Worm (Caenorhabditis elegans) whole organism, young adult: ENCODE results near the gene F40F4.7.

Experiments used
- B0019.2 ChIP-seq: fragments of 200-800 bp; sonication (Bioruptor generic); conservative IDR thresholded peaks from 2 replicates; pipeline ENCODE4 v1.3.6; 2022; ENCODE audit warnings: missing genetic modification reagents, missing genetic modification characterization, missing compliant biosample characterization
- C17E4.6 ChIP-seq: fragments of 200-800 bp; sonication (Bioruptor generic); IDR thresholded peaks from 2 replicates; pipeline ENCODE4 v1.3.6; 2022; ENCODE audit warnings: missing genetic modification reagents, missing genetic modification characterization, missing compliant biosample characterization
- F49E8.2 ChIP-seq: sonication (generic microtip); optimal IDR thresholded peaks from 3 replicates; lab custom pipeline; 2017; ENCODE audit warnings: missing genetic modification characterization, mild to moderate bottlenecking, missing compliant biosample characterization, antibody characterized with exemption, moderate library complexity; ENCODE audit not compliant: insufficient read depth
- F52B5.7 ChIP-seq: sonication (generic microtip); optimal IDR thresholded peaks from 2 replicates; lab custom pipeline; 2016; ENCODE audit warnings: mild to moderate bottlenecking, missing genetic modification characterization, missing compliant biosample characterization
- F55B11.4 ChIP-seq: sonication (generic microtip); optimal IDR thresholded peaks from 2 replicates; lab custom pipeline; 2016; ENCODE audit warnings: missing compliant biosample characterization, missing genetic modification characterization, borderline replicate concordance; ENCODE audit not compliant: insufficient read depth
- T07F8.4 ChIP-seq: sonication (generic microtip); optimal IDR thresholded peaks from 2 replicates; lab custom pipeline; 2016; ENCODE audit warnings: mild to moderate bottlenecking, missing genetic modification characterization, moderate library complexity, missing compliant biosample characterization
- T26A5.8 ChIP-seq: sonication (generic microtip); optimal IDR thresholded peaks from 2 replicates; lab custom pipeline; 2016; ENCODE audit warnings: missing genetic modification characterization, missing compliant biosample characterization
- akir-1 ChIP-seq: fragments of 200-800 bp; sonication (Bioruptor generic); optimal IDR thresholded peaks from 2 replicates; lab custom pipeline; 2018; ENCODE audit warnings: mild to moderate bottlenecking, missing genetic modification characterization, moderate library complexity, missing compliant biosample characterization
- athp-1 ChIP-seq: sonication (generic microtip); optimal IDR thresholded peaks from 2 replicates; lab custom pipeline; 2017; ENCODE audit warnings: mild to moderate bottlenecking, missing genetic modification characterization, missing compliant biosample characterization
- attf-3 ChIP-seq: fragments of 200-800 bp; sonication (Bioruptor generic); conservative IDR thresholded peaks from 2 replicates; pipeline ENCODE4 v1.3.6; 2022; ENCODE audit warnings: missing genetic modification reagents, missing genetic modification characterization, missing compliant biosample characterization
- attf-6 ChIP-seq: fragments of 200-800 bp; sonication (Bioruptor generic); IDR thresholded peaks from 2 replicates; pipeline ENCODE4 v1.3.6; 2022; ENCODE audit warnings: missing genetic modification reagents, missing genetic modification characterization, missing compliant biosample characterization
- bed-2 ChIP-seq: fragments of 200-800 bp; sonication (Bioruptor generic); IDR thresholded peaks from 2 replicates; pipeline ENCODE4 v1.3.6; 2022; ENCODE audit warnings: missing genetic modification reagents, missing genetic modification characterization, missing compliant biosample characterization
- ccch-3 ChIP-seq: fragments of 200-800 bp; sonication (Bioruptor generic); optimal IDR thresholded peaks from 2 replicates; lab custom pipeline; 2018; ENCODE audit warnings: mild to moderate bottlenecking, missing genetic modification characterization, missing compliant biosample characterization
- ceh-40 ChIP-seq: fragments of 200-800 bp; sonication (Bioruptor generic); IDR thresholded peaks from 2 replicates; pipeline ENCODE4 v1.3.6; 2022; ENCODE audit warnings: missing genetic modification characterization, missing compliant biosample characterization
- dpl-1 ChIP-seq: fragments of 150-350 bp; optimal IDR thresholded peaks from 2 replicates; lab custom pipeline; 2014; ENCODE audit warnings: missing biosample characterization, missing genetic modification reagents, missing genetic modification characterization
- efl-1 ChIP-seq: fragments of 150-350 bp; optimal IDR thresholded peaks from 2 replicates; lab custom pipeline; 2014; ENCODE audit warnings: missing biosample characterization, missing genetic modification reagents, missing genetic modification characterization
- him-1 ChIP-seq: sonication (generic microtip); optimal IDR thresholded peaks from 2 replicates; lab custom pipeline; 2016; ENCODE audit warnings: missing genotype, missing genetic modification reagents, missing genetic modification characterization, missing compliant biosample characterization
- hmg-1.2 ChIP-seq: fragments of 200-800 bp; sonication (Bioruptor generic); IDR thresholded peaks from 2 replicates; pipeline ENCODE4 v1.3.6; 2022; ENCODE audit warnings: missing genetic modification reagents, missing genetic modification characterization, missing compliant biosample characterization
- let-526 ChIP-seq: fragments of 200-800 bp; sonication (Bioruptor generic); IDR thresholded peaks from 2 replicates; pipeline ENCODE4 v1.3.6; 2022; ENCODE audit warnings: missing genetic modification reagents, missing genetic modification characterization, missing compliant biosample characterization
- lin-40 ChIP-seq: sonication (generic microtip); optimal IDR thresholded peaks from 2 replicates; lab custom pipeline; 2016; ENCODE audit warnings: missing genetic modification characterization, mild to moderate bottlenecking, missing compliant biosample characterization, missing genotype, missing genetic modification reagents
- lsy-27 ChIP-seq: sonication (generic microtip); optimal IDR thresholded peaks from 2 replicates; lab custom pipeline; 2017; ENCODE audit warnings: missing genetic modification characterization, mild to moderate bottlenecking, missing compliant biosample characterization, antibody characterized with exemption, missing genotype, borderline replicate concordance; ENCODE audit not compliant: insufficient read depth
- nfyb-1 ChIP-seq: fragments of 200-800 bp; sonication (Bioruptor generic); IDR thresholded peaks from 2 replicates; pipeline ENCODE4 v1.3.6; 2022; ENCODE audit warnings: missing genetic modification reagents, missing genetic modification characterization, missing compliant biosample characterization
- nhr-80 ChIP-seq: sonication (generic microtip); optimal IDR thresholded peaks from 2 replicates; lab custom pipeline; 2016; ENCODE audit warnings: missing genetic modification characterization, missing compliant biosample characterization
- nhr-90 ChIP-seq: sonication (generic microtip); optimal IDR thresholded peaks from 2 replicates; lab custom pipeline; 2016; ENCODE audit warnings: missing genotype, mild to moderate bottlenecking, missing genetic modification characterization, missing compliant biosample characterization
- pbrm-1 ChIP-seq: fragments of 200-800 bp; sonication (Bioruptor generic); IDR thresholded peaks from 2 replicates; pipeline ENCODE4 v1.3.6; 2022; ENCODE audit warnings: missing genetic modification reagents, missing genetic modification characterization, missing compliant biosample characterization
- repo-1 ChIP-seq: sonication (generic microtip); optimal IDR thresholded peaks from 2 replicates; lab custom pipeline; 2017; ENCODE audit warnings: mild to moderate bottlenecking, missing genetic modification characterization, missing compliant biosample characterization
- sea-2 ChIP-seq: fragments of 200-800 bp; sonication (Bioruptor generic); IDR thresholded peaks from 2 replicates; pipeline ENCODE4 v1.3.6; 2022; ENCODE audit warnings: missing genetic modification characterization, missing compliant biosample characterization
- ztf-18 ChIP-seq: sonication (generic microtip); optimal IDR thresholded peaks from 2 replicates; lab custom pipeline; 2016; ENCODE audit warnings: missing genotype, mild to moderate bottlenecking, missing genetic modification characterization, missing compliant biosample characterization
- ztf-22 ChIP-seq: fragments of 200-800 bp; sonication (Bioruptor generic); optimal IDR thresholded peaks from 2 replicates; lab custom pipeline; 2018; ENCODE audit warnings: mild to moderate bottlenecking, missing genetic modification characterization, moderate library complexity, missing compliant biosample characterization
- ztf-25 ChIP-seq: fragments of 200-800 bp; sonication (Bioruptor generic); IDR thresholded peaks from 2 replicates; pipeline ENCODE4 v1.3.6; 2022; ENCODE audit warnings: missing genetic modification reagents, missing genetic modification characterization, missing compliant biosample characterization
- ztf-6 ChIP-seq: fragments of 200-800 bp; sonication (Bioruptor generic); IDR thresholded peaks from 2 replicates; pipeline ENCODE4 v1.3.6; 2022; ENCODE audit warnings: missing genetic modification reagents, missing genetic modification characterization, missing compliant biosample characterization

The F40F4.7 gene

DNA sequence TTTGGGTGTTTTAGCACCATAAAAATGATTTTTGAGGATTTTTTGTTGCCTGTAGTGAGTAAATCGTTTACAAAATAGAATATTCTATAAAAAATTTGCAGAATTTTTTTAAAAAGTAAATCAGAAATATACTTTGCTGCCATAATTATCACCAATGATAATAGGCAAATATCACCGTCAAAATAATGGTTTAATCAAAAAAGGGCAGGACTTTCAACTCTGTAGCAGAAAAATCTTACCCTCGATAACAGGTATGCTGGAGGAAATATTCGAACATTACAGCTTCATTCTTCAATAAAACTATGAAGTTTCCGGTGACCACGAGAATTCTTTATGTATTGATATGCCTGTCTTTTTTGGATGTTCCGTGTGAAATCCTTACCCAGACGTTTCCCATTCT is 43.5 kb upstream of the F40F4.7 start, which contains the start of gene K09C4.4:
K09C4.4 (plus strand) TSS at position 301 of the 400 bp plus-strand sequence.
- TF ChIP-seq ccch-3 (no peak), him-1 (tag; lab: Kevin White, UChicago) (no peak), F49E8.2 (tag; lab: Kevin White, UChicago) (no peak), F52B5.7 (tag; lab: Kevin White, UChicago) (no peak), F55B11.4 (tag; lab: Kevin White, UChicago) (no peak), T07F8.4 (no peak)

ce11 chrX:3285448-3285847 is 39.7 kb upstream of the F40F4.7 start:
- peak; percentile 72 for TF ChIP-seq nhr-80 (tag; lab: Kevin White, UChicago)
- TF ChIP-seq hmg-1.2 (GFP tag; lab: Robert Waterston, UW), result no peak
- TF ChIP-seq ztf-18 (tag; lab: Kevin White, UChicago), result no peak

DNA sequence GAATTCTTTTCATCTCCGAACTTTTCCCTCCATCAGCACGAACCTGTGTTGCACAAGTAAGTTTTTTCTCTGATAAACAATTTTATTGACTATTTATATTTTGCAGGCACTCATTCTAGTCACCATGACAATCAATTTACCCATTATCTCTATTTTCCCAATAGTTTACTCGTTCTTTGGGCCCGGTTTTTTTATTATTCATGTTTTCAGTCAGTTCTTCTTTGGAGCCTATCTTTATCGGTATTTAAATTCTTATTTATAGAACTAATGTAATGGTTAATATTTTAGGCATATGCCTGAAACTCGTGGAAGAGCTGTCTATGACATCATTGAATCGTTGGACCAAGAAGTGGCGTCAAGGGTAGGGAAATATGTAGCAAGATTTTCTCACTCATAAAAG is 39.2 kb upstream of the F40F4.7 start:
- TF ChIP-seq nhr-90 (tag; lab: Kevin White, UChicago) (no peak), lsy-27 (tag; lab: Kevin White, UChicago) (no peak), bed-2 (GFP tag; lab: Robert Waterston, UW) (no peak), sea-2 (GFP tag; lab: Robert Waterston, UW) (no peak), efl-1 (no peak), let-526 (GFP tag; lab: Robert Waterston, UW) (no peak), akir-1 (GFP tag; lab: Kevin White, UChicago) (no peak), athp-1 (tag; lab: Kevin White, UChicago) (no peak), C17E4.6 (GFP tag; lab: Robert Waterston, UW) (no peak), ztf-25 (GFP tag; lab: Robert Waterston, UW) (no peak), lin-40 (tag; lab: Kevin White, UChicago) (no peak), attf-6 (no peak)

DNA sequence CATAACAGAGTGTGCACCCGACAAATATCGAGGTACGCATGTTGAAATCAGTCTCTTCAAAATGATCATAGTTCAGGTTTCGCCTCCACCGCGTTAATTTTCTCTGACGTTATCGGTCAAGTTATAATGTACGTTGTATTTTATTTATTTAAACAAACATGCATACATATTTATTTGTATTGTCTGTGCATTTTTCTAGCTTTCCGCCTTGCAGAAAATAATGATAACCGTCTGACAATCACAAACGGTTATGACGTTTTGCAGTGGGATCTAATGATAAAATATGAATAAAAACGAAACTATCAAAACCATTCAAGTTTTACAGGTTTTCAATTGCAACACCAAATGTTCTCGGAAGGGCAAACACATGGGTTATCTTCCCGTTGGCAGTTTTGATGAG is 37.5 kb upstream of the F40F4.7 start:
- TF ChIP-seq repo-1 (tag; lab: Kevin White, UChicago) (no peak), nhr-80 (tag; lab: Kevin White, UChicago) (peak; percentile 57)

ce11 chrX:3282306-3282705 is 36.6 kb upstream of the F40F4.7 start, which contains the start of gene K09C4.5:
K09C4.5 (plus strand) TSS chrX:3282631.
- no peak for TF ChIP-seq pbrm-1 (GFP tag; lab: Robert Waterston, UW)
- TF ChIP-seq dpl-1 (GFP tag; lab: Kevin White, UChicago), result no peak
- TF ChIP-seq T26A5.8 (tag; lab: Kevin White, UChicago), result no peak
- no peak for TF ChIP-seq bed-2 (GFP tag; lab: Robert Waterston, UW)
- TF ChIP-seq attf-3 (GFP tag; lab: Robert Waterston, UW), result no peak
- no peak for TF ChIP-seq nfyb-1 (GFP tag; lab: Robert Waterston, UW)
- no peak for TF ChIP-seq lsy-27 (tag; lab: Kevin White, UChicago)
- TF ChIP-seq ztf-6, result no peak
- TF ChIP-seq ztf-22, result no peak
- no peak for TF ChIP-seq ceh-40 (GFP tag; lab: Robert Waterston, UW)
- no peak for TF ChIP-seq B0019.2 (GFP tag; lab: Robert Waterston, UW)
